Fruit fly (Drosophila melanogaster) whole organism, prepupa: ENCODE measurements around the gene CG42591.

Source experiments
- Blimp-1 ChIP-seq: fragments of 200-800 bp; sonication (Bioruptor generic); optimal IDR thresholded peaks from 3 replicates; lab custom pipeline; 2017; ENCODE audit warnings: missing biosample characterization, missing genetic modification characterization, mild to moderate bottlenecking, moderate library complexity, missing genetic modification reagents
- CG10631 ChIP-seq: fragments of 200-800 bp; sonication (Bioruptor generic); optimal IDR thresholded peaks from 2 replicates; lab custom pipeline; 2016; ENCODE audit warnings: missing biosample characterization, missing genetic modification characterization
- CG10669 ChIP-seq: fragments of 200-800 bp; sonication (Bioruptor generic); optimal IDR thresholded peaks from 3 replicates; lab custom pipeline; 2018; ENCODE audit warnings: missing biosample characterization, mild to moderate bottlenecking, missing genetic modification characterization, moderate library complexity
- CG11294 ChIP-seq: fragments of 200-800 bp; sonication (Bioruptor generic); IDR thresholded peaks from 2 replicates; pipeline ENCODE4 v1.3.6; 2022; ENCODE audit warnings: missing biosample characterization, missing genetic modification characterization
- CG11902 ChIP-seq: fragments of 200-800 bp; sonication (Bioruptor generic); optimal IDR thresholded peaks from 3 replicates; lab custom pipeline; 2016; ENCODE audit warnings: missing biosample characterization, missing genetic modification characterization
- CG15336 ChIP-seq: fragments of 200-800 bp; sonication (Bioruptor generic); IDR thresholded peaks from 2 replicates; pipeline ENCODE4 v1.3.6; 2022; ENCODE audit warnings: missing biosample characterization, missing genetic modification characterization
- CG1621 ChIP-seq: fragments of 200-800 bp; sonication (Bioruptor generic); optimal IDR thresholded peaks from 3 replicates; lab custom pipeline; 2018; ENCODE audit warnings: missing biosample characterization, mild to moderate bottlenecking, missing genetic modification characterization
- CG16779 ChIP-seq: fragments of 200-800 bp; sonication (Bioruptor generic); optimal IDR thresholded peaks from 3 replicates; lab custom pipeline; 2017; ENCODE audit warnings: missing biosample characterization, mild to moderate bottlenecking, missing genetic modification characterization
- CG32006 ChIP-seq: fragments of 200-800 bp; sonication (Bioruptor generic); optimal IDR thresholded peaks from 3 replicates; lab custom pipeline; 2017; ENCODE audit warnings: missing biosample characterization, mild to moderate bottlenecking, missing genetic modification characterization
- CG34406 ChIP-seq: fragments of 200-800 bp; sonication (Bioruptor generic); optimal IDR thresholded peaks from 3 replicates; lab custom pipeline; 2016; ENCODE audit warnings: missing biosample characterization, missing genetic modification characterization
- CG4318 ChIP-seq: fragments of 200-800 bp; sonication (Bioruptor generic); optimal IDR thresholded peaks from 3 replicates; lab custom pipeline; 2017; ENCODE audit warnings: missing biosample characterization, mild to moderate bottlenecking, missing genetic modification characterization
- CG6276 ChIP-seq: fragments of 200-800 bp; sonication (Bioruptor generic); optimal IDR thresholded peaks from 2 replicates; lab custom pipeline; 2017; ENCODE audit warnings: missing biosample characterization, mild to moderate bottlenecking, missing genetic modification characterization
- CG6792 ChIP-seq: fragments of 200-800 bp; sonication (Bioruptor generic); optimal IDR thresholded peaks from 3 replicates; lab custom pipeline; 2016; ENCODE audit warnings: missing biosample characterization, missing genetic modification characterization
- CG6854 ChIP-seq: fragments of 200-800 bp; sonication (Bioruptor generic); optimal IDR thresholded peaks from 2 replicates; lab custom pipeline; 2017; ENCODE audit warnings: missing biosample characterization, mild to moderate bottlenecking, missing genetic modification characterization
- CG7368 ChIP-seq: fragments of 200-800 bp; sonication (Bioruptor generic); optimal IDR thresholded peaks from 3 replicates; lab custom pipeline; 2016; ENCODE audit warnings: missing biosample characterization, missing genetic modification characterization
- CG8119 ChIP-seq: fragments of 200-800 bp; sonication (Bioruptor generic); IDR thresholded peaks from 3 replicates; pipeline ENCODE4 v1.3.6; 2022; ENCODE audit warnings: missing biosample characterization, missing genetic modification characterization
- CG8319 ChIP-seq: fragments of 200-800 bp; sonication (Bioruptor generic); optimal IDR thresholded peaks from 3 replicates; lab custom pipeline; 2016; ENCODE audit warnings: missing biosample characterization, missing genetic modification characterization
- CG9139 ChIP-seq: fragments of 200-800 bp; sonication (Bioruptor generic); optimal IDR thresholded peaks from 3 replicates; lab custom pipeline; 2017; ENCODE audit warnings: missing biosample characterization, mild to moderate bottlenecking, missing genetic modification characterization
- Eip78C ChIP-seq: fragments of 200-800 bp; sonication (Bioruptor generic); peaks from one replicate; lab custom pipeline; 2016; ENCODE audit warnings: missing biosample characterization, missing genetic modification characterization
- Eip93F ChIP-seq: fragments of 200-800 bp; sonication (Bioruptor generic); optimal IDR thresholded peaks from 2 replicates; lab custom pipeline; 2016; ENCODE audit warnings: missing biosample characterization, mild to moderate bottlenecking, missing genetic modification characterization
- Ets21C ChIP-seq: fragments of 200-800 bp; sonication (Bioruptor generic); optimal IDR thresholded peaks from 3 replicates; lab custom pipeline; 2016; ENCODE audit warnings: missing biosample characterization, missing genetic modification characterization
- Hr38 ChIP-seq: sonication (Bioruptor generic); optimal IDR thresholded peaks from 2 replicates; lab custom pipeline; 2016; ENCODE audit warnings: missing biosample characterization, missing genetic modification characterization
- Hr39 ChIP-seq: fragments of 200-800 bp; sonication (Bioruptor generic); optimal IDR thresholded peaks from 2 replicates; lab custom pipeline; 2016; ENCODE audit warnings: missing biosample characterization, missing genetic modification characterization
- Hr4 ChIP-seq: fragments of 200-800 bp; sonication (Bioruptor generic); optimal IDR thresholded peaks from 3 replicates; lab custom pipeline; 2016; ENCODE audit warnings: missing biosample characterization, missing genetic modification characterization
- Lpt ChIP-seq: fragments of 200-800 bp; sonication (Bioruptor generic); optimal IDR thresholded peaks from 3 replicates; lab custom pipeline; 2016; ENCODE audit warnings: missing biosample characterization, missing genetic modification characterization
- OdsH ChIP-seq: fragments of 200-800 bp; sonication (Bioruptor generic); optimal IDR thresholded peaks from 3 replicates; lab custom pipeline; 2016; ENCODE audit warnings: missing biosample characterization, missing genetic modification characterization
- Smox ChIP-seq: fragments of 200-800 bp; sonication (Bioruptor generic); optimal IDR thresholded peaks from 3 replicates; lab custom pipeline; 2016; ENCODE audit warnings: missing biosample characterization, missing genetic modification characterization
- Sox102F ChIP-seq: fragments of 200-800 bp; sonication (Bioruptor generic); optimal IDR thresholded peaks from 2 replicates; lab custom pipeline; 2016; ENCODE audit warnings: missing biosample characterization, mild to moderate bottlenecking, missing genetic modification characterization
- Sox15 ChIP-seq: fragments of 200-800 bp; sonication (Bioruptor generic); optimal IDR thresholded peaks from 3 replicates; lab custom pipeline; 2016; ENCODE audit warnings: missing biosample characterization, missing genetic modification characterization
- acj6 ChIP-seq: fragments of 200-800 bp; sonication (Bioruptor generic); optimal IDR thresholded peaks from 3 replicates; lab custom pipeline; 2016; ENCODE audit warnings: missing biosample characterization, missing genetic modification characterization
- cyc ChIP-seq: fragments of 200-800 bp; sonication (Bioruptor generic); optimal IDR thresholded peaks from 3 replicates; lab custom pipeline; 2016; ENCODE audit warnings: missing biosample characterization, missing genetic modification characterization
- dac ChIP-seq: fragments of 200-800 bp; sonication (Bioruptor generic); optimal IDR thresholded peaks from 2 replicates; lab custom pipeline; 2017; ENCODE audit warnings: missing biosample characterization, mild to moderate bottlenecking, missing genetic modification characterization
- dsx ChIP-seq: fragments of 200-800 bp; optimal IDR thresholded peaks from 3 replicates; lab custom pipeline; 2019; ENCODE audit warnings: missing biosample characterization, mild to moderate bottlenecking, missing genetic modification characterization, moderate library complexity; ENCODE audit not compliant: poor library complexity, severe bottlenecking
- fd59A ChIP-seq: fragments of 200-800 bp; sonication (Bioruptor generic); optimal IDR thresholded peaks from 2 replicates; lab custom pipeline; 2017; ENCODE audit warnings: missing biosample characterization, mild to moderate bottlenecking, missing genetic modification characterization, missing genetic modification reagents
- fd85E ChIP-seq: fragments of 200-800 bp; sonication (Bioruptor generic); optimal IDR thresholded peaks from 3 replicates; lab custom pipeline; 2016; ENCODE audit warnings: missing biosample characterization, missing genetic modification characterization
- fkh ChIP-seq: fragments of 200-800 bp; sonication (Bioruptor generic); optimal IDR thresholded peaks from 3 replicates; lab custom pipeline; 2017; ENCODE audit warnings: missing biosample characterization, mild to moderate bottlenecking, missing genetic modification characterization, moderate library complexity
- lz ChIP-seq: fragments of 200-800 bp; sonication (Bioruptor generic); optimal IDR thresholded peaks from 3 replicates; lab custom pipeline; 2016; ENCODE audit warnings: missing biosample characterization, missing genetic modification characterization
- net ChIP-seq: fragments of 200-800 bp; sonication (Bioruptor generic); optimal IDR thresholded peaks from 3 replicates; lab custom pipeline; 2016; ENCODE audit warnings: missing biosample characterization, missing genetic modification characterization
- salr ChIP-seq, 2 experiments: fragments of 200-800 bp; sonication (Bioruptor generic); optimal IDR thresholded peaks; 3 replicates each; lab custom pipeline; 2016 to 2018; ENCODE audit warnings: missing biosample characterization in 2 of 2, missing genetic modification characterization in 2 of 2, mild to moderate bottlenecking in 1 of 2
- svp ChIP-seq: fragments of 200-800 bp; sonication (Bioruptor generic); peaks from one replicate; lab custom pipeline; 2016; ENCODE audit warnings: missing biosample characterization, missing genetic modification characterization
- topi ChIP-seq: fragments of 200-800 bp; sonication (Bioruptor generic); optimal IDR thresholded peaks from 3 replicates; lab custom pipeline; 2016; ENCODE audit warnings: missing biosample characterization, missing genetic modification characterization
- vri ChIP-seq: fragments of 200-800 bp; sonication (Bioruptor generic); optimal IDR thresholded peaks from 3 replicates; lab custom pipeline; 2016; ENCODE audit warnings: missing biosample characterization, mild to moderate bottlenecking, missing genetic modification characterization

Gene CG42591

dm6 chr3L:8072720-8073119 is 3.0 kb upstream of the CG42591 start (continued):
- TF ChIP-seq Hr39 (GFP tag; lab: Kevin White, UChicago) (peak; percentile 23), dac (no peak), CG7368 (peak; percentile 70), CG15336 (GFP tag; lab: Robert Waterston, UW) (peak; percentile 84), Eip93F (GFP tag; lab: Kevin White, UChicago) (no peak), salr (GFP tag; optimal IDR thresholded peaks at IDR 0.05; lab: Kevin White, UChicago) (peak in 1 of 2 experiments; percentile 69), CG11294 (no peak; the same call in 1 of the 2 replicates), OdsH (GFP tag; lab: Kevin White, UChicago) (peak; percentile 46), CG6792 (GFP tag; lab: Kevin White, UChicago) (peak; percentile 53), CG11902 (GFP tag; lab: Kevin White, UChicago) (peak; percentile 33), Blimp-1 (GFP tag; lab: Kevin White, UChicago) (peak; percentile 17), dsx (GFP tag; lab: Kevin White, UChicago) (peak; percentile 52), Smox (GFP tag; lab: Kevin White, UChicago) (peak; percentile 57), Hr4 (GFP tag; lab: Kevin White, UChicago) (peak; percentile 62), Lpt (GFP tag; lab: Kevin White, UChicago) (peak; percentile 79), CG6276 (GFP tag; lab: Kevin White, UChicago) (peak; percentile 89), CG32006 (peak; percentile 71), acj6 (GFP tag; lab: Kevin White, UChicago) (peak; percentile 47), cyc (GFP tag; lab: Kevin White, UChicago) (peak; percentile 77), CG8119 (GFP tag; lab: Robert Waterston, UW) (peak; percentile 82), CG1621 (tag; lab: Kevin White, UChicago) (no peak), vri (GFP tag; lab: Kevin White, UChicago) (peak; percentile 17), lz (GFP tag; lab: Kevin White, UChicago) (peak; percentile 44), CG34406 (GFP tag; lab: Kevin White, UChicago) (peak; percentile 45), CG10631 (peak; percentile 26), CG10669 (GFP tag; lab: Kevin White, UChicago) (peak; percentile 33), CG6854 (GFP tag; lab: Kevin White, UChicago) (peak; percentile 30), Sox15 (GFP tag; lab: Kevin White, UChicago) (no peak), CG4318 (GFP tag; lab: Kevin White, UChicago) (no peak), fd59A (GFP tag; lab: Kevin White, UChicago) (no peak), topi (peak; percentile 78)

dm6 chr3L:8071693-8072260 is 2.0 kb upstream of the CG42591 start:
- TF ChIP-seq net (no peak), Eip93F (GFP tag; lab: Kevin White, UChicago) (no peak), CG15336 (GFP tag; lab: Robert Waterston, UW) (peak; percentile 17; the same call in 1 of the 2 replicates), Hr38 (GFP tag; lab: Kevin White, UChicago) (no peak), CG16779 (tag; lab: Kevin White, UChicago) (no peak), Sox102F (GFP tag; lab: Kevin White, UChicago) (no peak), CG9139 (no peak), salr (GFP tag; optimal IDR thresholded peaks at IDR 0.05; lab: Kevin White, UChicago) (no peak), topi (no peak), fkh (GFP tag; lab: Kevin White, UChicago) (no peak), CG11294 (no peak), fd85E (no peak), Hr39 (GFP tag; lab: Kevin White, UChicago) (no peak), CG8119 (GFP tag; lab: Robert Waterston, UW) (no peak), CG6792 (GFP tag; lab: Kevin White, UChicago) (no peak), Lpt (GFP tag; lab: Kevin White, UChicago) (no peak), svp (peak; percentile 97), Smox (GFP tag; lab: Kevin White, UChicago) (no peak), Eip78C (GFP tag; lab: Kevin White, UChicago) (peak; percentile 3), CG8319 (no peak), Ets21C (no peak)
- TF ChIP-seq, all 60 proteins: peak for 3
